Worm (Caenorhabditis elegans) whole organism, L4 larva: ENCODE data around the gene gldi-5.

Experiments
- D1046.2 ChIP-seq: fragments of 200-800 bp; sonication (Bioruptor generic); IDR thresholded peaks from 2 replicates; pipeline ENCODE4 v1.3.6; 2022; ENCODE audit warnings: missing genetic modification characterization, missing compliant biosample characterization
- F10B5.3 ChIP-seq: sonication (generic microtip); optimal IDR thresholded peaks from 2 replicates; lab custom pipeline; 2016; ENCODE audit warnings: mild to moderate bottlenecking, missing genetic modification characterization, missing compliant biosample characterization
- F37D6.2 ChIP-seq: sonication (generic microtip); optimal IDR thresholded peaks from 2 replicates; lab custom pipeline; 2016; ENCODE audit warnings: mild to moderate bottlenecking, missing genetic modification characterization, missing compliant biosample characterization
- Y75B8A.6 ChIP-seq: fragments of 200-800 bp; sonication (Bioruptor generic); IDR thresholded peaks from 2 replicates; pipeline ENCODE4 v1.3.6; 2022; ENCODE audit warnings: missing genetic modification reagents, missing genetic modification characterization, missing compliant biosample characterization
- ZK546.5 ChIP-seq, 2 experiments: sonication (generic microtip); optimal IDR thresholded peaks; 2 replicates each; lab custom pipeline; 2017; ENCODE audit warnings: missing biosample characterization in 2 of 2, missing genetic modification characterization in 2 of 2
- aha-1 ChIP-seq: fragments of 150-350 bp; peaks from one replicate; lab custom pipeline; 2014; ENCODE audit warnings: missing biosample characterization, missing genetic modification characterization
- ceh-28 ChIP-seq: fragments of 150-350 bp; optimal IDR thresholded peaks from 2 replicates; lab custom pipeline; 2014; ENCODE audit warnings: missing biosample characterization, missing genetic modification reagents, missing genetic modification characterization
- ceh-44 ChIP-seq: fragments of 200-800 bp; sonication (Bioruptor generic); IDR thresholded peaks from 2 replicates; pipeline ENCODE4 v1.3.6; 2022; ENCODE audit warnings: missing genetic modification reagents, missing genetic modification characterization, missing compliant biosample characterization
- ceh-82 ChIP-seq: sonication (generic microtip); optimal IDR thresholded peaks from 2 replicates; lab custom pipeline; 2017; ENCODE audit warnings: missing biosample characterization, missing genetic modification characterization
- ces-1 ChIP-seq: fragments of 150-350 bp; sonication (generic microtip); optimal IDR thresholded peaks from 4 replicates; lab custom pipeline; 2014; ENCODE audit warnings: missing biosample characterization, missing genetic modification reagents, missing genetic modification characterization
- cey-2 ChIP-seq: sonication (generic microtip); optimal IDR thresholded peaks from 3 replicates; lab custom pipeline; 2017; ENCODE audit warnings: missing genetic modification characterization, mild to moderate bottlenecking, missing compliant biosample characterization, antibody characterized with exemption, borderline replicate concordance; ENCODE audit not compliant: insufficient read depth
- dmd-9 ChIP-seq: fragments of 200-800 bp; sonication (Bioruptor generic); IDR thresholded peaks from 2 replicates; pipeline ENCODE4 v1.3.6; 2022; ENCODE audit warnings: missing genetic modification reagents, missing genetic modification characterization, missing compliant biosample characterization
- dpl-1 ChIP-seq: fragments of 150-350 bp; optimal IDR thresholded peaks from 2 replicates; lab custom pipeline; 2014; ENCODE audit warnings: missing biosample characterization, missing genetic modification reagents, missing genetic modification characterization
- fos-1 ChIP-seq: fragments of 150-350 bp; optimal IDR thresholded peaks from 2 replicates; lab custom pipeline; 2014; ENCODE audit warnings: missing biosample characterization, missing genetic modification characterization
- gei-8 ChIP-seq: fragments of 200-800 bp; sonication (Bioruptor generic); optimal IDR thresholded peaks from 2 replicates; lab custom pipeline; 2018; ENCODE audit warnings: mild to moderate bottlenecking, missing genetic modification characterization, missing compliant biosample characterization
- hif-1 ChIP-seq, 2 experiments: sonication (generic microtip); optimal IDR thresholded peaks; 2 replicates each; lab custom pipeline; 2016 to 2017; ENCODE audit warnings: missing compliant biosample characterization in 2 of 2, missing genetic modification characterization in 2 of 2, missing genetic modification reagents in 2 of 2, missing genotype in 2 of 2, mild to moderate bottlenecking in 1 of 2
- hlh-11 ChIP-seq: fragments of 200-800 bp; sonication (Bioruptor generic); optimal IDR thresholded peaks from 2 replicates; lab custom pipeline; 2018; ENCODE audit warnings: mild to moderate bottlenecking, missing genetic modification characterization, missing compliant biosample characterization
- hlh-30 ChIP-seq: sonication (generic microtip); optimal IDR thresholded peaks from 2 replicates; lab custom pipeline; 2017; ENCODE audit warnings: antibody characterized with exemption, mild to moderate bottlenecking, missing genetic modification characterization, missing compliant biosample characterization; ENCODE audit not compliant: insufficient read depth
- lsy-2 ChIP-seq, 2 experiments: fragments of 150-350 bp in 1 of 2; sonication (generic microtip) in 1 of 2; optimal IDR thresholded peaks; 2 replicates each; lab custom pipeline; 2014 to 2017; ENCODE audit warnings: missing biosample characterization in 2 of 2, missing genetic modification characterization in 2 of 2
- nhr-10 ChIP-seq: fragments of 150-350 bp; optimal IDR thresholded peaks from 2 replicates; lab custom pipeline; 2014; ENCODE audit warnings: missing biosample characterization, missing genetic modification characterization
- nhr-11 ChIP-seq: fragments of 150-350 bp; optimal IDR thresholded peaks from 2 replicates; lab custom pipeline; 2014; ENCODE audit warnings: missing biosample characterization, missing genetic modification characterization
- nhr-111 ChIP-seq: fragments of 200-800 bp; sonication (Bioruptor generic); optimal IDR thresholded peaks from 2 replicates; lab custom pipeline; 2018; ENCODE audit warnings: mild to moderate bottlenecking, missing genetic modification characterization, missing compliant biosample characterization
- nhr-25 ChIP-seq: sonication (generic microtip); optimal IDR thresholded peaks from 2 replicates; lab custom pipeline; 2017; ENCODE audit warnings: missing genetic modification characterization, mild to moderate bottlenecking, missing compliant biosample characterization, antibody characterized with exemption, moderate library complexity, borderline replicate concordance; ENCODE audit not compliant: insufficient read depth
- nhr-41 ChIP-seq: fragments of 200-800 bp; sonication (Bioruptor generic); IDR thresholded peaks from 2 replicates; pipeline ENCODE4 v1.3.6; 2022; ENCODE audit warnings: missing genetic modification reagents, missing genetic modification characterization, missing compliant biosample characterization
- nhr-42 ChIP-seq: fragments of 200-800 bp; sonication (Bioruptor generic); IDR thresholded peaks from 2 replicates; pipeline ENCODE4 v1.3.6; 2022; ENCODE audit warnings: missing genetic modification characterization, missing compliant biosample characterization
- nhr-48 ChIP-seq: sonication (generic microtip); optimal IDR thresholded peaks from 2 replicates; lab custom pipeline; 2016; ENCODE audit warnings: mild to moderate bottlenecking, missing genetic modification characterization, missing compliant biosample characterization
- nhr-6 ChIP-seq: fragments of 150-350 bp; optimal IDR thresholded peaks from 2 replicates; lab custom pipeline; 2014; ENCODE audit warnings: missing biosample characterization, missing genetic modification characterization
- nhr-76 ChIP-seq: fragments of 150-350 bp; optimal IDR thresholded peaks from 2 replicates; lab custom pipeline; 2014; ENCODE audit warnings: missing biosample characterization, missing genetic modification characterization
- rbr-2 ChIP-seq: sonication (generic microtip); optimal IDR thresholded peaks from 2 replicates; lab custom pipeline; 2016; ENCODE audit warnings: missing genotype, missing genetic modification characterization, missing compliant biosample characterization
- set-16 ChIP-seq: fragments of 200-800 bp; sonication (Bioruptor generic); IDR thresholded peaks from 2 replicates; pipeline ENCODE4 v1.3.6; 2022; ENCODE audit warnings: missing genetic modification reagents, missing genetic modification characterization, missing compliant biosample characterization
- skn-1 ChIP-seq: fragments of 150-350 bp; optimal IDR thresholded peaks from 2 replicates; lab custom pipeline; 2014; ENCODE audit warnings: missing biosample characterization, missing genetic modification characterization
- snpc-1.2 ChIP-seq: fragments of 200-800 bp; sonication (Bioruptor generic); IDR thresholded peaks from 2 replicates; pipeline ENCODE4 v1.3.6; 2022; ENCODE audit warnings: missing genetic modification reagents, missing genetic modification characterization, missing compliant biosample characterization
- snpc-4 ChIP-seq: fragments of 150-350 bp; optimal IDR thresholded peaks from 2 replicates; lab custom pipeline; 2014; ENCODE audit warnings: missing biosample characterization, missing genetic modification characterization
- unc-39 ChIP-seq: sonication (generic microtip); optimal IDR thresholded peaks from 2 replicates; lab custom pipeline; 2017; ENCODE audit warnings: missing biosample characterization, missing genetic modification characterization
- unc-62 ChIP-seq, 3 experiments: fragments of 150-350 bp in 1 of 3; sonication (generic microtip); optimal IDR thresholded peaks in 2 of 3; peaks in 1 of 3; 1 replicate in 1 of 3; 2 replicates in 2 of 3; lab custom pipeline; 2014 to 2017; ENCODE audit warnings: missing biosample characterization in 3 of 3, missing genetic modification characterization in 3 of 3, missing genetic modification reagents in 3 of 3, missing genotype in 1 of 3
- zip-2 ChIP-seq: fragments of 150-350 bp; optimal IDR thresholded peaks from 2 replicates; lab custom pipeline; 2014; ENCODE audit warnings: missing biosample characterization, missing genetic modification characterization
- ztf-11 ChIP-seq: fragments of 150-350 bp; optimal IDR thresholded peaks from 2 replicates; lab custom pipeline; 2014; ENCODE audit warnings: missing biosample characterization, missing genetic modification characterization

Gene gldi-5

ce11 chrIII:3764043-3764442, 37.7 kb upstream of the gldi-5 start (continued):
- TF ChIP-seq nhr-6 (tag; lab: Kevin White, UChicago) (no peak), dmd-9 (GFP tag; lab: Robert Waterston, UW) (no peak), snpc-1.2 (GFP tag; lab: Robert Waterston, UW) (no peak), skn-1 (tag; lab: Kevin White, UChicago) (no peak), ceh-82 (tag; lab: Kevin White, UChicago) (no peak), nhr-10 (tag; lab: Kevin White, UChicago) (no peak), gei-8 (no peak), ceh-28 (tag; lab: Kevin White, UChicago) (no peak), nhr-48 (tag; lab: Kevin White, UChicago) (no peak), D1046.2 (GFP tag; lab: Robert Waterston, UW) (no peak), hlh-11 (tag; lab: Kevin White, UChicago) (peak; percentile 72), ZK546.5 (tag; optimal IDR thresholded peaks at IDR 0.05; lab: Kevin White, UChicago) (no peak), F10B5.3 (tag; lab: Kevin White, UChicago) (no peak), zip-2 (tag; lab: Kevin White, UChicago) (no peak), hif-1 (tag; optimal IDR thresholded peaks at IDR 0.05; lab: Kevin White, UChicago) (no peak), ceh-44 (GFP tag; lab: Robert Waterston, UW) (no peak), fos-1 (no peak), unc-39 (tag; lab: Kevin White, UChicago) (no peak), rbr-2 (tag; lab: Kevin White, UChicago) (no peak), nhr-111 (GFP tag; lab: Kevin White, UChicago) (no peak), hlh-30 (tag; lab: Kevin White, UChicago) (peak; percentile 11), snpc-4 (tag; lab: Kevin White, UChicago) (no peak), nhr-42 (no peak), lsy-2 (tag; optimal IDR thresholded peaks at IDR 0.05; lab: Kevin White, UChicago) (no peak), cey-2 (tag; lab: Kevin White, UChicago) (no peak), nhr-76 (no peak), F37D6.2 (no peak), nhr-25 (tag; lab: Kevin White, UChicago) (no peak), dpl-1 (no peak), ztf-11 (tag; lab: Kevin White, UChicago) (no peak), Y75B8A.6 (GFP tag; lab: Robert Waterston, UW) (no peak), set-16 (no peak), nhr-41 (GFP tag; lab: Robert Waterston, UW) (no peak)

- TF ChIP-seq nhr-11 (tag; lab: Kevin White, UChicago) (no peak), aha-1 (tag; lab: Kevin White, UChicago) (peak; percentile 57)
- TF ChIP-seq, all 104 proteins: peak for 1
Observed at ce11 chrIII:3759312-3759711, 33.0 kb upstream of the gldi-5 start, which contains the start of gene arcp-1. Gene arcp-1 (minus strand): TSS chrIII:3759412.

ce11 chrIII:3745138-3745537, 18.8 kb upstream of the gldi-5 start, which contains the start of gene lin-48:
Gene lin-48 (plus strand): TSS chrIII:3745438.
- no peak for TF ChIP-seq ces-1 (GFP tag; lab: Kevin White, UChicago)
- TF ChIP-seq D1046.2 (GFP tag; lab: Robert Waterston, UW): no peak
- peak in 1 of 2 experiments; percentile 26 for TF ChIP-seq unc-62 (GFP tag; optimal IDR thresholded peaks at IDR 0.05 in 1 of 2; lab: Kevin White, UChicago)
- TF ChIP-seq unc-62 (tag; optimal IDR thresholded peaks at IDR 0.05; lab: Kevin White, UChicago): no peak
